Worm (Caenorhabditis elegans) whole organism, L2 larva: Measurements from ENCODE around the gene patr-1.

Source experiments
- F13H6.1 ChIP-seq: sonication (generic microtip); optimal IDR thresholded peaks from 2 replicates; lab custom pipeline; 2016; ENCODE audit warnings: missing genetic modification characterization, missing compliant biosample characterization
- Y55F3AM.14 ChIP-seq: fragments of 200-800 bp; sonication (Bioruptor generic); optimal IDR thresholded peaks from 2 replicates; lab custom pipeline; 2018; ENCODE audit warnings: mild to moderate bottlenecking, missing genetic modification characterization, missing compliant biosample characterization
- ZK546.5 ChIP-seq: sonication (generic microtip); optimal IDR thresholded peaks from 2 replicates; lab custom pipeline; 2017; ENCODE audit warnings: missing biosample characterization, missing genetic modification characterization
- blmp-1 ChIP-seq: sonication (generic microtip); optimal IDR thresholded peaks from 2 replicates; lab custom pipeline; 2017; ENCODE audit warnings: missing genetic modification characterization, mild to moderate bottlenecking, missing compliant biosample characterization, antibody characterized with exemption, moderate library complexity; ENCODE audit not compliant: insufficient read depth
- ceh-16 ChIP-seq: fragments of 150-350 bp; optimal IDR thresholded peaks from 2 replicates; lab custom pipeline; 2014; ENCODE audit warnings: missing biosample characterization, missing genetic modification characterization
- dmd-4 ChIP-seq: sonication (generic microtip); optimal IDR thresholded peaks from 2 replicates; lab custom pipeline; 2017; ENCODE audit warnings: missing biosample characterization, missing genetic modification characterization
- elt-1 ChIP-seq: fragments of 150-350 bp; optimal IDR thresholded peaks from 2 replicates; lab custom pipeline; 2014; ENCODE audit warnings: missing biosample characterization, missing genetic modification characterization
- elt-3 ChIP-seq: sonication (generic microtip); optimal IDR thresholded peaks from 2 replicates; lab custom pipeline; 2017; ENCODE audit warnings: missing biosample characterization, missing genetic modification characterization
- fos-1 ChIP-seq: fragments of 150-350 bp; optimal IDR thresholded peaks from 2 replicates; lab custom pipeline; 2014; ENCODE audit warnings: missing biosample characterization, missing genetic modification characterization
- gmeb-1 ChIP-seq: fragments of 150-350 bp; optimal IDR thresholded peaks from 2 replicates; lab custom pipeline; 2014; ENCODE audit warnings: missing biosample characterization, missing genetic modification characterization
- lsy-2 ChIP-seq, 2 experiments: fragments of 150-350 bp in 1 of 2; sonication (generic microtip) in 1 of 2; optimal IDR thresholded peaks; 2 replicates each; lab custom pipeline; 2014 to 2017; ENCODE audit warnings: missing biosample characterization in 2 of 2, missing genetic modification characterization in 2 of 2
- mbf-1 ChIP-seq: sonication (generic microtip); optimal IDR thresholded peaks from 2 replicates; lab custom pipeline; 2017; ENCODE audit warnings: missing biosample characterization, missing genetic modification characterization
- mdl-1 ChIP-seq, 2 experiments: fragments of 150-350 bp in 1 of 2; sonication (generic microtip) in 1 of 2; optimal IDR thresholded peaks; 2 replicates each; lab custom pipeline; 2017; ENCODE audit warnings: missing biosample characterization in 2 of 2, missing genetic modification characterization in 2 of 2
- nhr-12 ChIP-seq: fragments of 150-350 bp; optimal IDR thresholded peaks from 2 replicates; lab custom pipeline; 2014; ENCODE audit warnings: missing biosample characterization, missing genetic modification characterization
- nhr-129 ChIP-seq: fragments of 150-350 bp; optimal IDR thresholded peaks from 2 replicates; lab custom pipeline; 2014; ENCODE audit warnings: missing biosample characterization, missing genetic modification characterization
- nhr-21 ChIP-seq: fragments of 150-350 bp; optimal IDR thresholded peaks from 2 replicates; lab custom pipeline; 2014; ENCODE audit warnings: missing biosample characterization, missing genetic modification characterization
- nhr-237 ChIP-seq: fragments of 150-350 bp; optimal IDR thresholded peaks from 2 replicates; lab custom pipeline; 2014; ENCODE audit warnings: missing biosample characterization, missing genetic modification characterization
- nhr-25 ChIP-seq: fragments of 150-350 bp; sonication (generic microtip); optimal IDR thresholded peaks from 3 replicates; lab custom pipeline; 2014; ENCODE audit warnings: missing biosample characterization, missing genetic modification characterization
- nhr-6 ChIP-seq: fragments of 150-350 bp; optimal IDR thresholded peaks from 2 replicates; lab custom pipeline; 2014; ENCODE audit warnings: missing biosample characterization, missing genetic modification characterization
- nhr-77 ChIP-seq: fragments of 150-350 bp; optimal IDR thresholded peaks from 2 replicates; lab custom pipeline; 2014; ENCODE audit warnings: missing biosample characterization, missing genetic modification characterization
- peb-1 ChIP-seq: fragments of 150-350 bp; optimal IDR thresholded peaks from 2 replicates; lab custom pipeline; 2014; ENCODE audit warnings: missing biosample characterization, missing genetic modification characterization
- sem-4 ChIP-seq: fragments of 150-350 bp; optimal IDR thresholded peaks from 2 replicates; lab custom pipeline; 2014; ENCODE audit warnings: missing biosample characterization, missing genetic modification reagents, missing genetic modification characterization
- skn-1 ChIP-seq: sonication (generic microtip); optimal IDR thresholded peaks from 2 replicates; lab custom pipeline; 2017; ENCODE audit warnings: missing biosample characterization, missing genetic modification characterization
- sma-3 ChIP-seq: sonication (generic microtip); optimal IDR thresholded peaks from 2 replicates; lab custom pipeline; 2016; ENCODE audit warnings: missing genetic modification reagents, missing genetic modification characterization, missing compliant biosample characterization
- sma-9 ChIP-seq, 2 experiments: fragments of 150-350 bp in 1 of 2; sonication (generic microtip) in 1 of 2; optimal IDR thresholded peaks; 2 replicates each; lab custom pipeline; 2014 to 2016; ENCODE audit warnings: missing genetic modification characterization in 2 of 2, mild to moderate bottlenecking in 1 of 2, missing biosample characterization in 1 of 2, missing compliant biosample characterization in 1 of 2, missing genetic modification reagents in 1 of 2, moderate library complexity in 1 of 2
- snpc-4 ChIP-seq: fragments of 150-350 bp; optimal IDR thresholded peaks from 2 replicates; lab custom pipeline; 2014; ENCODE audit warnings: missing biosample characterization, missing genetic modification characterization
- unc-55 ChIP-seq: fragments of 150-350 bp; sonication (generic microtip); optimal IDR thresholded peaks from 3 replicates; lab custom pipeline; 2014; ENCODE audit warnings: missing biosample characterization, missing genetic modification reagents, missing genetic modification characterization
- zag-1 ChIP-seq: fragments of 150-350 bp; optimal IDR thresholded peaks from 2 replicates; lab custom pipeline; 2014; ENCODE audit warnings: missing biosample characterization, missing genetic modification characterization
- ztf-1 ChIP-seq: fragments of 200-800 bp; sonication (Bioruptor generic); conservative IDR thresholded peaks from 2 replicates; pipeline ENCODE4 v1.3.6; 2022; ENCODE audit warnings: missing genetic modification characterization, missing compliant biosample characterization
- ztf-4 ChIP-seq: fragments of 150-350 bp; optimal IDR thresholded peaks from 2 replicates; lab custom pipeline; 2014; ENCODE audit warnings: missing biosample characterization, missing genetic modification characterization

Gene patr-1

DNA sequence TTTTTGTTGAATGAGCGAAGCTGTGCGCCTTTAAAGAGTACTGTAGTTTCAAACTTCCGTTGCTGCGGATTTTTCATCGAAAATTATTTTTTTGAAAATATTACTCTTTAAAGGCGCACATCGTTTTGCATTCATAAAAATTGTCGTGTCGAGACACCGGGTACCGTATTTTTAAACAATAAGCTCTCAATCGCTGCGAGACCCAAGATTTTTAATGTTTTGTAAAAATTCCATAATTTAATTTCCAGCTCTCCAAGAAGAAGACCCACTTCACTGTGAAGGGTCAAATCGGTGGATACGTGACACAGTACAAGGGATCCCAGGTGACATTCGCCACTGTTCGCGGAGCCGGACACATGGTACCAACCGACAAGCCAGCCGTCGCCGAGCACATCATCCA lies 35.4 kb downstream of the patr-1 start:
- TF ChIP-seq ceh-16 (tag; lab: Kevin White, UChicago) (no peak), nhr-21 (tag; lab: Kevin White, UChicago) (no peak), dmd-4 (no peak), peb-1 (no peak), blmp-1 (tag; lab: Kevin White, UChicago) (no peak), snpc-4 (tag; lab: Kevin White, UChicago) (no peak)
- TF ChIP-seq, all 48 proteins: peak for 0

- TF ChIP-seq sma-9 (GFP tag; optimal IDR thresholded peaks at IDR 0.05; lab: Kevin White, UChicago): peak; percentile 52
- no peak for TF ChIP-seq sma-9 (tag; optimal IDR thresholded peaks at IDR 0.05; lab: Kevin White, UChicago)
- TF ChIP-seq lsy-2 (tag; optimal IDR thresholded peaks at IDR 0.05; lab: Kevin White, UChicago): no peak
- TF ChIP-seq fos-1 (tag; lab: Kevin White, UChicago): peak; percentile 38
Observed at ce11 chrII:11739199-11739598, 38.5 kb downstream of the patr-1 start, which contains the start of gene ctsa-1.2. ctsa-1.2 (plus strand) TSS chrII:11739358.

ce11 chrII:11737347-11737746 lies 40.4 kb downstream of the patr-1 start:
- TF ChIP-seq sma-9 (GFP tag; optimal IDR thresholded peaks at IDR 0.05; lab: Kevin White, UChicago): peak; percentile 54
- no peak for TF ChIP-seq sma-9 (tag; optimal IDR thresholded peaks at IDR 0.05; lab: Kevin White, UChicago)
- no peak for TF ChIP-seq zag-1 (tag; lab: Kevin White, UChicago)
- TF ChIP-seq gmeb-1 (tag; lab: Kevin White, UChicago): peak; percentile 27
- TF ChIP-seq ztf-1: no peak
- peak; percentile 68 for TF ChIP-seq sma-3
- TF ChIP-seq nhr-21 (tag; lab: Kevin White, UChicago): peak; percentile 71
- TF ChIP-seq ztf-4 (tag; lab: Kevin White, UChicago): no peak
- TF ChIP-seq nhr-237 (tag; lab: Kevin White, UChicago): no peak
- TF ChIP-seq nhr-129: peak; percentile 52
- TF ChIP-seq mdl-1 (tag; optimal IDR thresholded peaks at IDR 0.05; lab: Kevin White, UChicago): no peak
- peak in 1 of 2 experiments; percentile 46 for TF ChIP-seq lsy-2 (tag; optimal IDR thresholded peaks at IDR 0.05; lab: Kevin White, UChicago)
- peak; percentile 74 for TF ChIP-seq blmp-1 (tag; lab: Kevin White, UChicago)
- peak; percentile 38 for TF ChIP-seq F13H6.1 (tag; lab: Kevin White, UChicago)
- peak; percentile 83 for TF ChIP-seq nhr-25 (tag; lab: Kevin White, UChicago)
- TF ChIP-seq nhr-12: no peak
- peak; percentile 57 for TF ChIP-seq fos-1 (tag; lab: Kevin White, UChicago)
- no peak for TF ChIP-seq skn-1 (tag; lab: Kevin White, UChicago)
- TF ChIP-seq nhr-6 (tag; lab: Kevin White, UChicago): peak; percentile 12
- TF ChIP-seq, all 48 proteins: peak for 11

DNA sequence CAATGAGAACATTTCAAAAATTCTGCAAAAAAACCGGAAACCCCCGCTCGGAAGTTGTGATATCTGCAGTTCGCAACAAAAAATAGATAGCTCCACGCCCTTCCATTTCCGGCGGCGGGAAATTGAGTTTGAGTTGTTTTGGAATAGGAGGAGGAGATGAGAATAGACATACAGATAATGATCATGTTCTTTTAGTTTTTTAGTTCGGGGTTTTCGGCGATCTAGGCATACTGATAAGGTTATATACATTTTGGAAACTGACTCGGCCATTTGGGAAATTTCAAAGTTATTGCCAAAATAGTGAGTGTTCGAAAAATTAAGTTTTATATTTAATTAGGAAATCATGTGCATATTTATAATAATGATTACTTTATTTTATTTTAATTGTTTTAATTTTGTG lies 43.9 kb downstream of the patr-1 start:
- TF ChIP-seq nhr-21 (tag; lab: Kevin White, UChicago) (no peak), elt-1 (tag; lab: Kevin White, UChicago) (peak; percentile 11), snpc-4 (tag; lab: Kevin White, UChicago) (no peak), mbf-1 (tag; lab: Kevin White, UChicago) (no peak), peb-1 (no peak), elt-3 (tag; lab: Kevin White, UChicago) (no peak)

ce11 chrII:11732513-11732912 lies 45.2 kb downstream of the patr-1 start, which contains the start of gene F13D12.8:
F13D12.8 (minus strand) TSS chrII:11732594.
- TF ChIP-seq F13H6.1 (tag; lab: Kevin White, UChicago): no peak
- no peak for TF ChIP-seq ZK546.5 (tag; lab: Kevin White, UChicago)
- TF ChIP-seq snpc-4 (tag; lab: Kevin White, UChicago): peak; percentile 37
- peak; percentile 1 for TF ChIP-seq unc-55
- TF ChIP-seq gmeb-1 (tag; lab: Kevin White, UChicago): no peak
- no peak for TF ChIP-seq sem-4
- no peak for TF ChIP-seq Y55F3AM.14 (GFP tag; lab: Kevin White, UChicago)
- no peak for TF ChIP-seq nhr-77 (tag; lab: Kevin White, UChicago)
- no peak for TF ChIP-seq mbf-1 (tag; lab: Kevin White, UChicago)
- TF ChIP-seq lsy-2 (tag; optimal IDR thresholded peaks at IDR 0.05; lab: Kevin White, UChicago): peak in 1 of 2 experiments; percentile 1
- no peak for TF ChIP-seq elt-1 (tag; lab: Kevin White, UChicago)
